Worm (Caenorhabditis elegans) whole organism, young adult: Measurements from ENCODE around the gene Y113G7C.1.

Experiments
- F33H1.4 ChIP-seq: fragments of 200-800 bp; sonication (Bioruptor generic); IDR thresholded peaks from 2 replicates; pipeline ENCODE4 v1.3.6; 2022; ENCODE audit warnings: missing genetic modification reagents, missing genetic modification characterization, missing compliant biosample characterization
- Y67H2A.10 ChIP-seq: fragments of 200-800 bp; sonication (Bioruptor generic); conservative IDR thresholded peaks from 2 replicates; pipeline ENCODE4 v1.3.6; 2022; ENCODE audit warnings: missing genetic modification reagents, missing genetic modification characterization, missing compliant biosample characterization
- Y79H2A.3 ChIP-seq: fragments of 200-800 bp; sonication (Bioruptor generic); conservative IDR thresholded peaks from 2 replicates; pipeline ENCODE4 v1.3.6; 2022; ENCODE audit warnings: missing genetic modification reagents, missing genetic modification characterization, missing compliant biosample characterization
- ama-1 ChIP-seq, 3 experiments: fragments of 150-350 bp in 1 of 3; sonication (generic microtip) in 2 of 3; optimal IDR thresholded peaks; 2 replicates each; lab custom pipeline; 2014 to 2018; ENCODE audit warnings: missing biosample characterization in 2 of 3, missing genetic modification characterization in 2 of 3, missing genetic modification reagents in 2 of 3
- ceh-79 ChIP-seq: sonication (generic microtip); optimal IDR thresholded peaks from 2 replicates; lab custom pipeline; 2017; ENCODE audit warnings: mild to moderate bottlenecking, missing genetic modification characterization, missing compliant biosample characterization
- dpl-1 ChIP-seq: fragments of 150-350 bp; optimal IDR thresholded peaks from 2 replicates; lab custom pipeline; 2014; ENCODE audit warnings: missing biosample characterization, missing genetic modification reagents, missing genetic modification characterization
- mcd-1 ChIP-seq: fragments of 200-800 bp; sonication (Bioruptor generic); IDR thresholded peaks from 2 replicates; pipeline ENCODE4 v1.3.6; 2022; ENCODE audit warnings: missing genetic modification reagents, missing genetic modification characterization, missing compliant biosample characterization
- nfya-1 ChIP-seq: sonication (generic microtip); optimal IDR thresholded peaks from 2 replicates; lab custom pipeline; 2017; ENCODE audit warnings: antibody characterized with exemption, missing compliant biosample characterization, missing genetic modification characterization, borderline replicate concordance; ENCODE audit not compliant: insufficient read depth
- nfya-2 ChIP-seq: fragments of 200-800 bp; sonication (Bioruptor generic); IDR thresholded peaks from 2 replicates; pipeline ENCODE4 v1.3.6; 2022; ENCODE audit warnings: missing genetic modification reagents, missing genetic modification characterization, missing compliant biosample characterization
- nfyb-1 ChIP-seq: fragments of 200-800 bp; sonication (Bioruptor generic); IDR thresholded peaks from 2 replicates; pipeline ENCODE4 v1.3.6; 2022; ENCODE audit warnings: missing genetic modification reagents, missing genetic modification characterization, missing compliant biosample characterization
- somi-1 ChIP-seq: fragments of 200-800 bp; sonication (Bioruptor generic); optimal IDR thresholded peaks from 2 replicates; lab custom pipeline; 2018; ENCODE audit warnings: mild to moderate bottlenecking, missing genetic modification characterization, missing compliant biosample characterization
- sptf-2 ChIP-seq: fragments of 200-800 bp; sonication (Bioruptor generic); optimal IDR thresholded peaks from 2 replicates; lab custom pipeline; 2018; ENCODE audit warnings: mild to moderate bottlenecking, missing genetic modification characterization, missing compliant biosample characterization
- unc-62 ChIP-seq: fragments of 150-350 bp; optimal IDR thresholded peaks from 2 replicates; lab custom pipeline; 2014; ENCODE audit warnings: missing biosample characterization, missing genetic modification reagents, missing genetic modification characterization

ce11 chrV:20335264-20335663, 17.7 kb downstream of the Y113G7C.1 start, which contains the start of gene Y38H6A.5:
- TF ChIP-seq F33H1.4 (GFP tag; lab: Robert Waterston, UW) (no peak), Y79H2A.3 (GFP tag; lab: Robert Waterston, UW) (no peak), somi-1 (GFP tag; lab: Kevin White, UChicago) (no peak), ceh-79 (tag; lab: Kevin White, UChicago) (no peak), dpl-1 (GFP tag; lab: Kevin White, UChicago) (no peak), Y67H2A.10 (no peak), mcd-1 (no peak), ama-1 (optimal IDR thresholded peaks at IDR 0.05; lab: Kevin White, UChicago) (no peak), ama-1 (GFP tag; optimal IDR thresholded peaks at IDR 0.05; lab: Kevin White, UChicago) (no peak), nfyb-1 (GFP tag; lab: Robert Waterston, UW) (no peak), unc-62 (GFP tag; lab: Kevin White, UChicago) (no peak), sptf-2 (GFP tag; lab: Kevin White, UChicago) (no peak), nfya-1 (tag; lab: Kevin White, UChicago) (no peak), nfya-2 (no peak)
